Worm (Caenorhabditis elegans) whole organism, L3 larva: Measurements from ENCODE around the gene Y7A5A.6.
A peak's percentile ranks its signal among the peaks of the same experiment; 100 is the strongest.

Experiments
- R02D3.7 ChIP-seq: fragments of 150-350 bp; optimal IDR thresholded peaks from 2 replicates; lab custom pipeline; 2014; ENCODE audit warnings: missing biosample characterization, missing genetic modification characterization
- ZK546.5 ChIP-seq: sonication (generic microtip); optimal IDR thresholded peaks from 2 replicates; lab custom pipeline; 2017; ENCODE audit warnings: missing biosample characterization, missing genetic modification characterization
- aly-2 ChIP-seq: fragments of 150-350 bp; optimal IDR thresholded peaks from 2 replicates; lab custom pipeline; 2014; ENCODE audit warnings: missing biosample characterization, missing genetic modification characterization
- ama-1 ChIP-seq: fragments of 150-350 bp; optimal IDR thresholded peaks from 2 replicates; lab custom pipeline; 2018
- ceh-16 ChIP-seq: sonication (generic microtip); optimal IDR thresholded peaks from 2 replicates; lab custom pipeline; 2017; ENCODE audit warnings: missing biosample characterization, missing genetic modification characterization
- ceh-28 ChIP-seq: fragments of 150-350 bp; optimal IDR thresholded peaks from 2 replicates; lab custom pipeline; 2014; ENCODE audit warnings: missing biosample characterization, missing genetic modification reagents, missing genetic modification characterization
- ceh-82 ChIP-seq: fragments of 150-350 bp; optimal IDR thresholded peaks from 2 replicates; lab custom pipeline; 2014; ENCODE audit warnings: missing biosample characterization, missing genetic modification characterization
- ceh-9 ChIP-seq: sonication (generic microtip); optimal IDR thresholded peaks from 2 replicates; lab custom pipeline; 2018; ENCODE audit warnings: missing biosample characterization, missing genetic modification characterization
- egl-27 ChIP-seq: sonication (generic microtip); optimal IDR thresholded peaks from 4 replicates; lab custom pipeline; 2017; ENCODE audit warnings: missing biosample characterization, missing genetic modification reagents, missing genetic modification characterization
- elt-3 ChIP-seq, 3 experiments: fragments of 150-350 bp in 1 of 3; sonication (generic microtip) in 2 of 3; optimal IDR thresholded peaks; 2 replicates in 2 of 3; 4 replicates in 1 of 3; lab custom pipeline; 2014 to 2017; ENCODE audit warnings: missing biosample characterization in 3 of 3, missing genetic modification characterization in 3 of 3
- eor-1 ChIP-seq, 2 experiments: fragments of 150-350 bp; optimal IDR thresholded peaks; 2 replicates each; lab custom pipeline; 2014 to 2018; ENCODE audit warnings: missing biosample characterization in 2 of 2, missing genetic modification characterization in 2 of 2
- fkh-10 ChIP-seq: sonication (generic microtip); optimal IDR thresholded peaks from 2 replicates; lab custom pipeline; 2017; ENCODE audit warnings: missing biosample characterization, missing genetic modification reagents, missing genetic modification characterization
- fos-1 ChIP-seq: fragments of 150-350 bp; optimal IDR thresholded peaks from 2 replicates; lab custom pipeline; 2014; ENCODE audit warnings: missing biosample characterization, missing genetic modification characterization
- hmg-11 ChIP-seq: sonication (generic microtip); optimal IDR thresholded peaks from 2 replicates; lab custom pipeline; 2016; ENCODE audit warnings: missing genetic modification characterization, missing compliant biosample characterization
- lin-15B ChIP-seq: fragments of 150-350 bp; optimal IDR thresholded peaks from 2 replicates; lab custom pipeline; 2014; ENCODE audit warnings: missing biosample characterization, missing genetic modification characterization
- lin-39 ChIP-seq: fragments of 150-350 bp; optimal IDR thresholded peaks from 2 replicates; lab custom pipeline; 2018; ENCODE audit warnings: missing biosample characterization, missing genetic modification reagents, missing genetic modification characterization
- lsy-12 ChIP-seq: sonication (generic microtip); optimal IDR thresholded peaks from 2 replicates; lab custom pipeline; 2016; ENCODE audit warnings: mild to moderate bottlenecking, missing genetic modification characterization, missing compliant biosample characterization
- nfya-1 ChIP-seq: sonication (generic microtip); optimal IDR thresholded peaks from 2 replicates; lab custom pipeline; 2017; ENCODE audit warnings: missing genetic modification characterization, mild to moderate bottlenecking, missing compliant biosample characterization, antibody characterized with exemption, moderate library complexity; ENCODE audit not compliant: insufficient read depth
- nhr-11 ChIP-seq: fragments of 150-350 bp; optimal IDR thresholded peaks from 2 replicates; lab custom pipeline; 2014; ENCODE audit warnings: missing biosample characterization, missing genetic modification characterization
- nhr-12 ChIP-seq: fragments of 150-350 bp; optimal IDR thresholded peaks from 2 replicates; lab custom pipeline; 2014; ENCODE audit warnings: missing biosample characterization, missing genetic modification characterization
- nhr-23 ChIP-seq: fragments of 150-350 bp; optimal IDR thresholded peaks from 2 replicates; lab custom pipeline; 2014; ENCODE audit warnings: missing biosample characterization, missing genetic modification reagents, missing genetic modification characterization
- nhr-237 ChIP-seq: fragments of 150-350 bp; optimal IDR thresholded peaks from 2 replicates; lab custom pipeline; 2014; ENCODE audit warnings: missing biosample characterization, missing genetic modification characterization
- nhr-25 ChIP-seq: sonication (generic microtip); optimal IDR thresholded peaks from 2 replicates; lab custom pipeline; 2017; ENCODE audit warnings: missing biosample characterization, missing genetic modification characterization
- nhr-43 ChIP-seq: sonication (generic microtip); optimal IDR thresholded peaks from 2 replicates; lab custom pipeline; 2016; ENCODE audit warnings: mild to moderate bottlenecking, missing genetic modification characterization, missing compliant biosample characterization; ENCODE audit not compliant: poor library complexity, severe bottlenecking
- nhr-67 ChIP-seq: fragments of 150-350 bp; optimal IDR thresholded peaks from 2 replicates; lab custom pipeline; 2014; ENCODE audit warnings: missing biosample characterization, missing genetic modification characterization
- nhr-76 ChIP-seq: fragments of 150-350 bp; sonication (generic microtip); optimal IDR thresholded peaks from 5 replicates; lab custom pipeline; 2014; ENCODE audit warnings: missing biosample characterization, missing genetic modification characterization
- nhr-77 ChIP-seq: fragments of 150-350 bp; optimal IDR thresholded peaks from 2 replicates; lab custom pipeline; 2014; ENCODE audit warnings: missing biosample characterization, missing genetic modification characterization
- pqm-1 ChIP-seq: fragments of 150-350 bp; optimal IDR thresholded peaks from 2 replicates; lab custom pipeline; 2017; ENCODE audit warnings: missing biosample characterization, missing genetic modification characterization, inconsistent platforms
- skn-1 ChIP-seq: fragments of 150-350 bp; optimal IDR thresholded peaks from 2 replicates; lab custom pipeline; 2014; ENCODE audit warnings: missing biosample characterization, missing genetic modification characterization
- snpc-4 ChIP-seq: fragments of 150-350 bp; optimal IDR thresholded peaks from 2 replicates; lab custom pipeline; 2014; ENCODE audit warnings: missing biosample characterization, missing genetic modification characterization
- tbx-2 ChIP-seq: sonication (generic microtip); optimal IDR thresholded peaks from 2 replicates; lab custom pipeline; 2016; ENCODE audit warnings: mild to moderate bottlenecking, missing genetic modification characterization, missing compliant biosample characterization
- unc-39 ChIP-seq: sonication (generic microtip); optimal IDR thresholded peaks from 4 replicates; lab custom pipeline; 2017; ENCODE audit warnings: missing biosample characterization, missing genetic modification characterization
- unc-62 ChIP-seq: fragments of 150-350 bp; sonication (generic microtip); optimal IDR thresholded peaks from 4 replicates; lab custom pipeline; 2014; ENCODE audit warnings: missing biosample characterization, missing genetic modification reagents, missing genetic modification characterization
- ztf-11 ChIP-seq: fragments of 150-350 bp; optimal IDR thresholded peaks from 2 replicates; lab custom pipeline; 2014; ENCODE audit warnings: missing biosample characterization, missing genetic modification characterization
- ztf-4 ChIP-seq: fragments of 150-350 bp; optimal IDR thresholded peaks from 2 replicates; lab custom pipeline; 2014; ENCODE audit warnings: missing biosample characterization, missing genetic modification characterization

Gene Y7A5A.6

ce11 chrX:15811341-15811740, 11.8 kb upstream of the Y7A5A.6 start:
- no peak for TF ChIP-seq ceh-28 (tag; lab: Kevin White, UChicago)
- no peak for TF ChIP-seq ztf-11 (tag; lab: Kevin White, UChicago)
- no peak for TF ChIP-seq nhr-11 (tag; lab: Kevin White, UChicago)
- TF ChIP-seq nhr-77, result no peak
- no peak for TF ChIP-seq elt-3 (tag; optimal IDR thresholded peaks at IDR 0.05; lab: Kevin White, UChicago)

- no peak for TF ChIP-seq hmg-11 (tag; lab: Kevin White, UChicago)
- no peak for TF ChIP-seq nhr-25
- TF ChIP-seq nfya-1 (tag; lab: Kevin White, UChicago), result no peak
- no peak for TF ChIP-seq R02D3.7 (tag; lab: Kevin White, UChicago)
- TF ChIP-seq, all 47 proteins: peak for 0
These were observed 4.6 kb upstream of the Y7A5A.6 start, which contains the start of gene Y7A5A.7 for ce11 chrX:15804072-15804471. Y7A5A.7 (minus strand) TSS chrX:15804172.

- TF ChIP-seq ztf-4 (tag; lab: Kevin White, UChicago) (no peak), nhr-12 (tag; lab: Kevin White, UChicago) (no peak), ama-1 (lab: Kevin White, UChicago) (no peak), lsy-12 (tag; lab: Kevin White, UChicago) (no peak), fos-1 (tag; lab: Kevin White, UChicago) (no peak), aly-2 (tag; lab: Kevin White, UChicago) (no peak), pqm-1 (tag; lab: Kevin White, UChicago) (no peak), snpc-4 (tag; lab: Kevin White, UChicago) (no peak), R02D3.7 (tag; lab: Kevin White, UChicago) (no peak), skn-1 (tag; lab: Kevin White, UChicago) (no peak), unc-62 (GFP tag; lab: Kevin White, UChicago) (no peak), nhr-25 (no peak), tbx-2 (tag; lab: Kevin White, UChicago) (no peak)
These were observed 2.3 kb upstream of the Y7A5A.6 start for ce11 chrX:15801827-15802226.

- TF ChIP-seq nhr-76 (tag; lab: Kevin White, UChicago), result no peak
- no peak for TF ChIP-seq ceh-9 (tag; lab: Kevin White, UChicago)
- TF ChIP-seq lsy-12 (tag; lab: Kevin White, UChicago), result peak; percentile 6
- no peak for TF ChIP-seq nhr-237
- TF ChIP-seq elt-3 (tag; optimal IDR thresholded peaks at IDR 0.05; lab: Kevin White, UChicago), result no peak
- TF ChIP-seq nhr-25, result peak; percentile 29
- no peak for TF ChIP-seq unc-62 (GFP tag; lab: Kevin White, UChicago)
- TF ChIP-seq ceh-82, result no peak
- no peak for TF ChIP-seq nhr-67 (tag; lab: Kevin White, UChicago)
- TF ChIP-seq nhr-43 (tag; lab: Kevin White, UChicago), result peak; percentile 68
- TF ChIP-seq eor-1 (tag; optimal IDR thresholded peaks at IDR 0.05; lab: Kevin White, UChicago), result no peak
- peak; percentile 50 for TF ChIP-seq nhr-23 (tag; lab: Kevin White, UChicago)
These were observed 2.9 kb downstream of the Y7A5A.6 start for ce11 chrX:15796633-15797032.

- TF ChIP-seq ZK546.5, result no peak
- no peak for TF ChIP-seq nhr-23 (tag; lab: Kevin White, UChicago)
- no peak for TF ChIP-seq fkh-10 (GFP tag; lab: Kevin White, UChicago)
- TF ChIP-seq nhr-67 (tag; lab: Kevin White, UChicago), result no peak
- no peak for TF ChIP-seq aly-2 (tag; lab: Kevin White, UChicago)
- no peak for TF ChIP-seq ceh-16 (tag; lab: Kevin White, UChicago)
- no peak for TF ChIP-seq lsy-12 (tag; lab: Kevin White, UChicago)
- no peak for TF ChIP-seq snpc-4 (tag; lab: Kevin White, UChicago)
- TF ChIP-seq unc-39 (tag; lab: Kevin White, UChicago), result no peak
- TF ChIP-seq fos-1 (tag; lab: Kevin White, UChicago), result no peak
- no peak for TF ChIP-seq egl-27 (tag; lab: Kevin White, UChicago)
- no peak for TF ChIP-seq nhr-237
- no peak for TF ChIP-seq lin-39
- no peak for TF ChIP-seq lin-15B
These were observed 4.5 kb downstream of the Y7A5A.6 start, which contains the start of gene Y7A5A.10 for ce11 chrX:15794977-15795376. Y7A5A.10 (minus strand) TSS chrX:15795077.
